Fruit fly (Drosophila melanogaster): Measurements from ENCODE around the gene CG42526.

dm6 chr3L:9410030-9410589 lies 25.1 kb downstream of the CG42526 start:
- no peak for TF ChIP-seq rn (GFP tag; IDR thresholded peaks at IDR 0.05)
- no peak for TF ChIP-seq Ets98B (GFP tag; IDR thresholded peaks at IDR 0.05)

All from whole organism, pupa.